Fruit fly (Drosophila melanogaster): ENCODE results near the gene x16.

The x16 gene

dm6 chr2L:6868178-6868867 lies 51.7 kb downstream of the x16 start (continued):
- TF ChIP-seq cwo (GFP tag; optimal IDR thresholded peaks at IDR 0.05): peak; percentile 38
- no peak for TF ChIP-seq Lhr (GFP tag; optimal IDR thresholded peaks at IDR 0.05)
- peak; percentile 96 for TF ChIP-seq sug (tag; optimal IDR thresholded peaks at IDR 0.05)
- TF ChIP-seq MTF-1 (GFP tag; optimal IDR thresholded peaks at IDR 0.05; ENCODE audit: borderline replicate concordance): no peak
- TF ChIP-seq Hand (GFP tag; optimal IDR thresholded peaks at IDR 0.05): peak; percentile 0
- no peak for TF ChIP-seq CG10959 (GFP tag; IDR thresholded peaks at IDR 0.05)
- TF ChIP-seq CG3163 (GFP tag; optimal IDR thresholded peaks at IDR 0.05): no peak
- no peak for TF ChIP-seq jing (GFP tag; optimal IDR thresholded peaks at IDR 0.05)
- TF ChIP-seq CG12071 (GFP tag; optimal IDR thresholded peaks at IDR 0.05): peak; percentile 6
- no peak for TF ChIP-seq tio (GFP tag; optimal IDR thresholded peaks at IDR 0.05)
- TF ChIP-seq CG9817 (tag; optimal IDR thresholded peaks at IDR 0.05): peak; percentile 4
- no peak for TF ChIP-seq Ptx1 (GFP tag; IDR thresholded peaks at IDR 0.05)
- TF ChIP-seq mirr (GFP tag; optimal IDR thresholded peaks at IDR 0.05): peak; percentile 54
- TF ChIP-seq sd (tag; optimal IDR thresholded peaks at IDR 0.05): peak; percentile 85
- TF ChIP-seq CG15696 (tag; optimal IDR thresholded peaks at IDR 0.05): no peak
- TF ChIP-seq z (GFP tag; IDR thresholded peaks at IDR 0.05): no peak
- peak; percentile 71 for TF ChIP-seq Hey (tag; optimal IDR thresholded peaks at IDR 0.05)
- TF ChIP-seq BtbVII (GFP tag; optimal IDR thresholded peaks at IDR 0.05): peak; percentile 26
- TF ChIP-seq CG31224 (GFP tag; IDR thresholded peaks at IDR 0.05): no peak
- no peak for TF ChIP-seq pzg (GFP tag; optimal IDR thresholded peaks at IDR 0.05)
- TF ChIP-seq bab2 (GFP tag; optimal IDR thresholded peaks at IDR 0.05): no peak
- no peak for TF ChIP-seq slou (GFP tag; optimal IDR thresholded peaks at IDR 0.05)
- no peak for TF ChIP-seq ab (GFP tag; optimal IDR thresholded peaks at IDR 0.05)
- peak; percentile 85 for TF ChIP-seq CG34376 (GFP tag; optimal IDR thresholded peaks at IDR 0.05)
- peak; percentile 28; the same call in 1 of the 2 replicates for TF ChIP-seq Rfx (GFP tag; IDR thresholded peaks at IDR 0.05)
- no peak for TF ChIP-seq CG12236 (GFP tag; optimal IDR thresholded peaks at IDR 0.05)
- TF ChIP-seq PHDP (tag; optimal IDR thresholded peaks at IDR 0.05): peak; percentile 28
- TF ChIP-seq chif (GFP tag; optimal IDR thresholded peaks at IDR 0.05): no peak
- TF ChIP-seq Adf1 (GFP tag; IDR thresholded peaks at IDR 0.05): peak; percentile 29; the same call in 1 of the 2 replicates
- TF ChIP-seq crc (GFP tag; optimal IDR thresholded peaks at IDR 0.05): no peak
- TF ChIP-seq CG14050 (GFP tag; IDR thresholded peaks at IDR 0.05): no peak
- TF ChIP-seq wdn (GFP tag; IDR thresholded peaks at IDR 0.05): no peak
- peak; percentile 42 for TF ChIP-seq CG3281 (GFP tag; optimal IDR thresholded peaks at IDR 0.05)
- TF ChIP-seq CG7786 (GFP tag; optimal IDR thresholded peaks at IDR 0.05): no peak
- TF ChIP-seq cas (GFP tag; IDR thresholded peaks at IDR 0.05): no peak
- peak; percentile 64; the same call in 1 of the 2 replicates for TF ChIP-seq rib (GFP tag; IDR thresholded peaks at IDR 0.05)
- TF ChIP-seq GATAe (GFP tag; conservative IDR thresholded peaks at IDR 0.05): peak; percentile 90
- no peak for TF ChIP-seq CG18619 (GFP tag; optimal IDR thresholded peaks at IDR 0.05)
- TF ChIP-seq so (GFP tag; IDR thresholded peaks at IDR 0.05): 0 out of 3 replicates have a peak, but pooled peaks have one; percentile 7
- TF ChIP-seq amos (GFP tag; IDR thresholded peaks at IDR 0.05; ENCODE audit: partially characterized antibody): no peak

Data from whole organism, embryonic.